Worm (Caenorhabditis elegans): ENCODE data around the gene Y48B6A.1.

Gene Y48B6A.1

ce11 chrII:14126841-14127240, 27.3 kb downstream of the Y48B6A.1 start, which contains the start of gene K09E4.3:
TSS of gene K09E4.3 (minus strand) at chrII:14126941.
- TF ChIP-seq lin-32 (GFP tag; optimal IDR thresholded peaks at IDR 0.05), result no peak
- TF ChIP-seq ceh-39 (tag; optimal IDR thresholded peaks at IDR 0.05), result no peak
- TF ChIP-seq nhr-2 (tag; optimal IDR thresholded peaks at IDR 0.05), result no peak
- no peak for TF ChIP-seq tbx-8 (GFP tag; optimal IDR thresholded peaks at IDR 0.05)
- TF ChIP-seq nhr-28 (tag; optimal IDR thresholded peaks at IDR 0.05), result no peak
- no peak for TF ChIP-seq elt-1 (tag; optimal IDR thresholded peaks at IDR 0.05; ENCODE audit: borderline replicate concordance, insufficient read depth)
- TF ChIP-seq hlh-1 (tag; optimal IDR thresholded peaks at IDR 0.05), result no peak
- TF ChIP-seq pha-4 (tag; optimal IDR thresholded peaks at IDR 0.05), result no peak
- TF ChIP-seq cnd-1 (tag; optimal IDR thresholded peaks at IDR 0.05), result no peak

- TF ChIP-seq ham-2 (GFP tag; optimal IDR thresholded peaks at IDR 0.05) (no peak), ceh-83 (GFP tag; optimal IDR thresholded peaks at IDR 0.05) (no peak), elt-3 (tag; optimal IDR thresholded peaks at IDR 0.05) (no peak), mep-1 (tag; optimal IDR thresholded peaks at IDR 0.05) (no peak), flh-1 (GFP tag; optimal IDR thresholded peaks at IDR 0.05) (no peak), snpc-4 (tag; optimal IDR thresholded peaks at IDR 0.05) (no peak), mab-5 (tag; optimal IDR thresholded peaks at IDR 0.05) (no peak), lin-13 (tag; optimal IDR thresholded peaks at IDR 0.05) (no peak)
These were observed 32.1 kb downstream of the Y48B6A.1 start, which contains the start of gene K09E4.4 for ce11 chrII:14122065-14122464. TSS of gene K09E4.4 (minus strand) at chrII:14122165.

DNA sequence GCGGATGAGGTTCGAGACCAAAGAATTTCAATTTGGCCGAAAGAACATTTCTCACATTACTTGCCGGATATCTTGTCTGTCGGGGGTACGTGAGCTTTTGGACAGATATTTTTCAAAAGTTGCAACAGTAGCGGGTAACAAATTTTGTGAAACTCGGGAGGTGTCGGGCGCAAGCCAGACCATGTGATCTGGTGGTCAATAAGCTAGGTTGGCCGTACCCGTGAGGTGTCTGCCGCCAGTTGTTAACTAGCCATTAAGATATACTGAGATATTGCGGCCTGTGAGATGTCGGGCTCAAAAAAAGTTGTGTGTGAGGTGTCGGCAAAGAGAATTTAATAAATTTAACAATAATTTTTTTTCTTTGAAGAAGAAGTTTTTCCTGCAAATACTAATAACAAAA, 35.8 kb downstream of the Y48B6A.1 start:
- no peak for TF ChIP-seq ceh-83 (GFP tag; optimal IDR thresholded peaks at IDR 0.05)
- no peak for TF ChIP-seq ceh-39 (tag; optimal IDR thresholded peaks at IDR 0.05)

DNA sequence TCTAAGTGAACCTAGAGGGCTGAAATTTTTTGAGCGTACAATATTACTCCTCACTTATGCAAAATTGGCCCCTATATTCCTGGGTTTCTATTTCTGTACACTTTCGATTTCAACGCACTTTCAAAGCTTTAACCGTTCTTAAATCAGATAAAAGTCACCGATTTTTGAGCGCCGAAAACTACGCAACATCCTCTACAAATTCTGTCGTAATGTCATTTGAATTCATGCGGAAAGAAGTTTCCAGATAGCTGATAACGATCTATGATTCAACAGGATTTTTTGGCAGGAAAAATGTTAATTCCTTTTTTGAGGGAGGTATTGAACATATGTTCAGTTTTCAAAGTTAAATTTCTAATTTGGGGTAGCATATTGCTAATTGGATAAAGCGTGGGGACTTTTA, 41.3 kb downstream of the Y48B6A.1 start:
- TF ChIP-seq nhr-2 (tag; optimal IDR thresholded peaks at IDR 0.05) (no peak), lin-32 (GFP tag; optimal IDR thresholded peaks at IDR 0.05) (no peak), hlh-1 (tag; optimal IDR thresholded peaks at IDR 0.05) (no peak), sptf-1 (tag; optimal IDR thresholded peaks at IDR 0.05) (no peak), ceh-39 (tag; optimal IDR thresholded peaks at IDR 0.05) (no peak), lin-13 (tag; optimal IDR thresholded peaks at IDR 0.05) (no peak), ceh-43 (GFP tag; optimal IDR thresholded peaks at IDR 0.05) (no peak), lsy-2 (tag; optimal IDR thresholded peaks at IDR 0.05) (no peak), ces-1 (GFP tag; optimal IDR thresholded peaks at IDR 0.05) (no peak), nhr-28 (tag; optimal IDR thresholded peaks at IDR 0.05) (no peak), sem-2 (GFP tag; optimal IDR thresholded peaks at IDR 0.05) (no peak), flh-1 (GFP tag; optimal IDR thresholded peaks at IDR 0.05) (no peak), elt-1 (tag; optimal IDR thresholded peaks at IDR 0.05; ENCODE audit: borderline replicate concordance, insufficient read depth) (no peak), nhr-237 (tag; optimal IDR thresholded peaks at IDR 0.05) (no peak), ceh-83 (GFP tag; optimal IDR thresholded peaks at IDR 0.05) (no peak), snpc-4 (tag; optimal IDR thresholded peaks at IDR 0.05) (no peak)

- no peak for TF ChIP-seq unc-120 (tag; optimal IDR thresholded peaks at IDR 0.05; ENCODE audit: poor library complexity, severe bottlenecking)
- peak; percentile 55 for TF ChIP-seq elt-1 (tag; optimal IDR thresholded peaks at IDR 0.05; ENCODE audit: borderline replicate concordance, insufficient read depth)
These were observed 44.9 kb downstream of the Y48B6A.1 start, which contains the start of gene cpg-7 for ce11 chrII:14109184-14109664. TSS of gene cpg-7 (minus strand) at chrII:14109234.

DNA sequence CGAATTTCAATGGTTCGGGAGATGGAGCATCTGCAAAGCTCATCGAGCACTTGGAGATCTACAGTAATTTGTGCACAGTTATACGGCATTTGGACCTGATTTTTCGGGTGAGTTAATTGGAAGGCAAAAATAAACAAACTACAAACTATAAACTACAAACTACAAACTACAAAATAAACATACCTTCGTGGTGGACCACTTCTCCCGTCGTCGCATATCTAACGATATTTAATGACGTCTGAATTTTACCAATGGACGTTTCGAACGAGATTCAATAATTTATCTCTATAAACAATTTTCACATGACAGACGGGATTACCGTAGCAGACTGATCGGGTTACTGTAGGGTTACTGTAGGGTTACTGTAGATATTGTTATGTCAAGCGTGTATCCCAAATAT, 48.0 kb downstream of the Y48B6A.1 start:
- TF ChIP-seq zip-8 (tag; optimal IDR thresholded peaks at IDR 0.05) (no peak), ceh-39 (tag; optimal IDR thresholded peaks at IDR 0.05) (no peak), ham-2 (GFP tag; optimal IDR thresholded peaks at IDR 0.05) (no peak), lsy-2 (tag; optimal IDR thresholded peaks at IDR 0.05) (no peak), hlh-1 (tag; optimal IDR thresholded peaks at IDR 0.05) (no peak), ztf-11 (tag; optimal IDR thresholded peaks at IDR 0.05) (no peak), unc-120 (tag; optimal IDR thresholded peaks at IDR 0.05; ENCODE audit: poor library complexity, severe bottlenecking) (no peak), sem-2 (GFP tag; optimal IDR thresholded peaks at IDR 0.05) (no peak)

DNA sequence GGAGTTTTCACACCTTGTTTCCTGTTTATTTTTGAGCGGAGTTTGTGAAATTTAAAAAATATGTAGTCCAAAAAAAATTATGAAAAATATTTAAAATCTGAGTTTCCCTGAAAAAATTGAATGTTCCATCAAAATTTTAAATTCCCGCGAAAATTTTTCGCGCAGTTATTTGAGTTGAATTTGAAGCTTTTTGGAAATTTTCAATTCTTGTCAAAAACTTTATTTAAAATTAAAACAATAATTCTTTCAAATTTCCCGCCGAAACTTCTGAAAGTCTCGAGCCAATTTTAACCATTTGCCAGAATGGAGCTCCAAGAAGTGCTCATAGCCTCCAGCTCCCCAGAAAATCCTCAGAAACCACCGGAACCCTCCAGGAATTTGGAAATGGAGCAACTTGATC, 49.7 kb downstream of the Y48B6A.1 start, which contains the start of gene gur-4:
TSS of gene gur-4 (plus strand) at position 301 of the 400 bp plus-strand sequence.
- TF ChIP-seq hlh-1 (tag; optimal IDR thresholded peaks at IDR 0.05), result no peak
- TF ChIP-seq nhr-28 (tag; optimal IDR thresholded peaks at IDR 0.05), result no peak
- TF ChIP-seq elt-1 (tag; optimal IDR thresholded peaks at IDR 0.05; ENCODE audit: borderline replicate concordance, insufficient read depth), result no peak
- TF ChIP-seq drap-1 (GFP tag; optimal IDR thresholded peaks at IDR 0.05), result no peak
- TF ChIP-seq nhr-2 (tag; optimal IDR thresholded peaks at IDR 0.05), result no peak
- TF ChIP-seq ceh-43 (GFP tag; optimal IDR thresholded peaks at IDR 0.05), result no peak
- no peak for TF ChIP-seq zip-8 (tag; optimal IDR thresholded peaks at IDR 0.05)
- no peak for TF ChIP-seq ceh-83 (GFP tag; optimal IDR thresholded peaks at IDR 0.05)
- no peak for TF ChIP-seq ham-2 (GFP tag; optimal IDR thresholded peaks at IDR 0.05)
- TF ChIP-seq mep-1 (tag; optimal IDR thresholded peaks at IDR 0.05), result no peak
- no peak for TF ChIP-seq snpc-4 (tag; optimal IDR thresholded peaks at IDR 0.05)
- TF ChIP-seq sem-2 (GFP tag; optimal IDR thresholded peaks at IDR 0.05), result no peak
- no peak for TF ChIP-seq mls-2 (tag; optimal IDR thresholded peaks at IDR 0.05)
- no peak for TF ChIP-seq pha-4 (tag; optimal IDR thresholded peaks at IDR 0.05)
- no peak for TF ChIP-seq ces-1 (GFP tag; optimal IDR thresholded peaks at IDR 0.05)
- no peak for TF ChIP-seq unc-62 (GFP tag; optimal IDR thresholded peaks at IDR 0.05)
- no peak for TF ChIP-seq mab-5 (tag; optimal IDR thresholded peaks at IDR 0.05)
- no peak for TF ChIP-seq tbx-8 (GFP tag; optimal IDR thresholded peaks at IDR 0.05)
- TF ChIP-seq ztf-11 (tag; optimal IDR thresholded peaks at IDR 0.05), result no peak
- TF ChIP-seq M03D4.4 (tag; optimal IDR thresholded peaks at IDR 0.05), result no peak

Measured in whole organism, mixed stage, embryonic.